Worm (Caenorhabditis elegans) whole organism, L4 larva: ENCODE measurements around the gene mbl-1.
A peak's percentile ranks its signal among the peaks of the same experiment; 100 is the strongest.

ENCODE experiments used
- F10B5.3 ChIP-seq: sonication (generic microtip); optimal IDR thresholded peaks from 2 replicates; lab custom pipeline; 2016; ENCODE audit warnings: mild to moderate bottlenecking, missing genetic modification characterization, missing compliant biosample characterization
- T20F7.1 ChIP-seq: fragments of 200-800 bp; sonication (Bioruptor generic); optimal IDR thresholded peaks from 2 replicates; lab custom pipeline; 2018; ENCODE audit warnings: mild to moderate bottlenecking, missing genetic modification characterization, missing compliant biosample characterization
- Y105C5A.15 ChIP-seq: fragments of 200-800 bp; sonication (Bioruptor generic); IDR thresholded peaks from 2 replicates; pipeline ENCODE4 v1.3.6; 2022; ENCODE audit warnings: missing genetic modification characterization, missing compliant biosample characterization
- Y75B8A.6 ChIP-seq: fragments of 200-800 bp; sonication (Bioruptor generic); IDR thresholded peaks from 2 replicates; pipeline ENCODE4 v1.3.6; 2022; ENCODE audit warnings: missing genetic modification reagents, missing genetic modification characterization, missing compliant biosample characterization
- ZK337.2 ChIP-seq: fragments of 200-800 bp; sonication (Bioruptor generic); IDR thresholded peaks from 2 replicates; pipeline ENCODE4 v1.3.6; 2022; ENCODE audit warnings: missing genetic modification reagents, missing genetic modification characterization, missing compliant biosample characterization
- aha-1 ChIP-seq: fragments of 150-350 bp; peaks from one replicate; lab custom pipeline; 2014; ENCODE audit warnings: missing biosample characterization, missing genetic modification characterization
- arid-1 ChIP-seq: fragments of 200-800 bp; sonication (Bioruptor generic); conservative IDR thresholded peaks from 2 replicates; pipeline ENCODE4 v1.3.6; 2022; ENCODE audit warnings: missing genetic modification reagents, missing genetic modification characterization, missing compliant biosample characterization
- ceh-20 ChIP-seq: fragments of 200-800 bp; sonication (Bioruptor generic); IDR thresholded peaks from 2 replicates; pipeline ENCODE4 v1.3.6; 2022; ENCODE audit warnings: missing genetic modification reagents, missing genetic modification characterization, missing compliant biosample characterization
- ceh-28 ChIP-seq: fragments of 150-350 bp; optimal IDR thresholded peaks from 2 replicates; lab custom pipeline; 2014; ENCODE audit warnings: missing biosample characterization, missing genetic modification reagents, missing genetic modification characterization
- ces-1 ChIP-seq: fragments of 150-350 bp; sonication (generic microtip); optimal IDR thresholded peaks from 4 replicates; lab custom pipeline; 2014; ENCODE audit warnings: missing biosample characterization, missing genetic modification reagents, missing genetic modification characterization
- daf-16 ChIP-seq, 3 experiments: sonication (generic microtip); optimal IDR thresholded peaks; 2 replicates each; lab custom pipeline; 2016 to 2017; ENCODE audit warnings: missing genetic modification characterization in 3 of 3, missing genetic modification reagents in 3 of 3, mild to moderate bottlenecking in 2 of 3, missing compliant biosample characterization in 2 of 3, missing biosample characterization in 1 of 3, moderate library complexity in 1 of 3
- dmd-6 ChIP-seq: fragments of 200-800 bp; sonication (Bioruptor generic); IDR thresholded peaks from 2 replicates; pipeline ENCODE4 v1.3.6; 2022; ENCODE audit warnings: missing genetic modification reagents, missing genetic modification characterization, missing compliant biosample characterization
- dmd-8 ChIP-seq: fragments of 200-800 bp; sonication (Bioruptor generic); IDR thresholded peaks from 2 replicates; pipeline ENCODE4 v1.3.6; 2022; ENCODE audit warnings: missing genetic modification characterization, missing compliant biosample characterization
- dpl-1 ChIP-seq: fragments of 150-350 bp; optimal IDR thresholded peaks from 2 replicates; lab custom pipeline; 2014; ENCODE audit warnings: missing biosample characterization, missing genetic modification reagents, missing genetic modification characterization
- dve-1 ChIP-seq: sonication (generic microtip); optimal IDR thresholded peaks from 2 replicates; lab custom pipeline; 2017; ENCODE audit warnings: antibody characterized with exemption, mild to moderate bottlenecking, missing genetic modification characterization, missing compliant biosample characterization; ENCODE audit not compliant: insufficient read depth
- fos-1 ChIP-seq: fragments of 150-350 bp; optimal IDR thresholded peaks from 2 replicates; lab custom pipeline; 2014; ENCODE audit warnings: missing biosample characterization, missing genetic modification characterization
- gei-8 ChIP-seq: fragments of 200-800 bp; sonication (Bioruptor generic); optimal IDR thresholded peaks from 2 replicates; lab custom pipeline; 2018; ENCODE audit warnings: mild to moderate bottlenecking, missing genetic modification characterization, missing compliant biosample characterization
- hmg-1.1 ChIP-seq: fragments of 200-800 bp; sonication (Bioruptor generic); IDR thresholded peaks from 2 replicates; pipeline ENCODE4 v1.3.6; 2022; ENCODE audit warnings: missing genetic modification reagents, missing genetic modification characterization, missing compliant biosample characterization
- jun-1 ChIP-seq: fragments of 150-350 bp; optimal IDR thresholded peaks from 2 replicates; lab custom pipeline; 2014; ENCODE audit warnings: missing biosample characterization, missing genetic modification reagents, missing genetic modification characterization
- lin-13 ChIP-seq: fragments of 150-350 bp; optimal IDR thresholded peaks from 2 replicates; lab custom pipeline; 2014; ENCODE audit warnings: missing biosample characterization, missing genetic modification reagents, missing genetic modification characterization
- lin-39 ChIP-seq: fragments of 150-350 bp; optimal IDR thresholded peaks from 2 replicates; lab custom pipeline; 2014; ENCODE audit warnings: missing biosample characterization, missing genetic modification reagents, missing genetic modification characterization
- lir-3 ChIP-seq: sonication (generic microtip); optimal IDR thresholded peaks from 2 replicates; lab custom pipeline; 2016; ENCODE audit warnings: mild to moderate bottlenecking, missing genetic modification characterization, missing compliant biosample characterization
- lsy-2 ChIP-seq, 2 experiments: fragments of 150-350 bp in 1 of 2; sonication (generic microtip) in 1 of 2; optimal IDR thresholded peaks; 2 replicates each; lab custom pipeline; 2014 to 2017; ENCODE audit warnings: missing biosample characterization in 2 of 2, missing genetic modification characterization in 2 of 2
- mdt-29 ChIP-seq: fragments of 200-800 bp; sonication (Bioruptor generic); IDR thresholded peaks from 2 replicates; pipeline ENCODE4 v1.3.6; 2022; ENCODE audit warnings: missing genetic modification reagents, missing genetic modification characterization, missing compliant biosample characterization
- mep-1 ChIP-seq: fragments of 150-350 bp; sonication (generic microtip); optimal IDR thresholded peaks from 3 replicates; lab custom pipeline; 2014; ENCODE audit warnings: missing biosample characterization, missing genetic modification characterization
- mxl-3 ChIP-seq: fragments of 200-800 bp; sonication (Bioruptor generic); optimal IDR thresholded peaks from 2 replicates; lab custom pipeline; 2018; ENCODE audit warnings: mild to moderate bottlenecking, missing genetic modification characterization, missing compliant biosample characterization
- nhr-11 ChIP-seq: fragments of 150-350 bp; optimal IDR thresholded peaks from 2 replicates; lab custom pipeline; 2014; ENCODE audit warnings: missing biosample characterization, missing genetic modification characterization
- nhr-237 ChIP-seq: sonication (generic microtip); optimal IDR thresholded peaks from 2 replicates; lab custom pipeline; 2017; ENCODE audit warnings: missing biosample characterization, missing genetic modification characterization
- nhr-25 ChIP-seq: sonication (generic microtip); optimal IDR thresholded peaks from 2 replicates; lab custom pipeline; 2017; ENCODE audit warnings: missing genetic modification characterization, mild to moderate bottlenecking, missing compliant biosample characterization, antibody characterized with exemption, moderate library complexity, borderline replicate concordance; ENCODE audit not compliant: insufficient read depth
- nhr-41 ChIP-seq: fragments of 200-800 bp; sonication (Bioruptor generic); IDR thresholded peaks from 2 replicates; pipeline ENCODE4 v1.3.6; 2022; ENCODE audit warnings: missing genetic modification reagents, missing genetic modification characterization, missing compliant biosample characterization
- nhr-6 ChIP-seq: fragments of 150-350 bp; optimal IDR thresholded peaks from 2 replicates; lab custom pipeline; 2014; ENCODE audit warnings: missing biosample characterization, missing genetic modification characterization
- nhr-76 ChIP-seq: fragments of 150-350 bp; optimal IDR thresholded peaks from 2 replicates; lab custom pipeline; 2014; ENCODE audit warnings: missing biosample characterization, missing genetic modification characterization
- pha-4 ChIP-seq, 2 experiments: fragments of 150-350 bp in 1 of 2; fragments of 200-800 bp in 1 of 2; sonication (Bioruptor generic) in 1 of 2; IDR thresholded peaks in 1 of 2; optimal IDR thresholded peaks in 1 of 2; 2 replicates each; pipeline versions ENCODE4 v1.3.6 to Lab custom; 2014 to 2022; ENCODE audit warnings: missing genetic modification characterization in 2 of 2, missing genetic modification reagents in 2 of 2, missing biosample characterization in 1 of 2, missing compliant biosample characterization in 1 of 2
- php-3 ChIP-seq: fragments of 200-800 bp; sonication (Bioruptor generic); IDR thresholded peaks from 2 replicates; pipeline ENCODE4 v1.3.6; 2022; ENCODE audit warnings: missing genetic modification reagents, missing genetic modification characterization, missing compliant biosample characterization
- pqm-1 ChIP-seq: sonication (generic microtip); optimal IDR thresholded peaks from 2 replicates; lab custom pipeline; 2017; ENCODE audit warnings: missing biosample characterization, missing genetic modification characterization
- saeg-2 ChIP-seq: fragments of 200-800 bp; sonication (Bioruptor generic); IDR thresholded peaks from 2 replicates; pipeline ENCODE4 v1.3.6; 2022; ENCODE audit warnings: missing genetic modification reagents, missing genetic modification characterization, missing compliant biosample characterization
- spr-1 ChIP-seq: sonication (generic microtip); optimal IDR thresholded peaks from 2 replicates; lab custom pipeline; 2016; ENCODE audit warnings: mild to moderate bottlenecking, missing genetic modification characterization, missing compliant biosample characterization
- spr-3 ChIP-seq: fragments of 200-800 bp; sonication (Bioruptor generic); optimal IDR thresholded peaks from 2 replicates; lab custom pipeline; 2018; ENCODE audit warnings: mild to moderate bottlenecking, missing genetic modification characterization, missing compliant biosample characterization
- tag-97 ChIP-seq: fragments of 200-800 bp; sonication (Bioruptor generic); IDR thresholded peaks from 2 replicates; pipeline ENCODE4 v1.3.6; 2022; ENCODE audit warnings: missing genetic modification characterization, missing compliant biosample characterization
- tra-1 ChIP-seq: fragments of 200-800 bp; sonication (Bioruptor generic); IDR thresholded peaks from 2 replicates; pipeline ENCODE4 v1.3.6; 2022; ENCODE audit warnings: missing genetic modification reagents, missing genetic modification characterization, missing compliant biosample characterization
- unc-62 ChIP-seq, 3 experiments: fragments of 150-350 bp in 1 of 3; sonication (generic microtip); optimal IDR thresholded peaks in 2 of 3; peaks in 1 of 3; 1 replicate in 1 of 3; 2 replicates in 2 of 3; lab custom pipeline; 2014 to 2017; ENCODE audit warnings: missing biosample characterization in 3 of 3, missing genetic modification characterization in 3 of 3, missing genetic modification reagents in 3 of 3, missing genotype in 1 of 3
- zag-1 ChIP-seq: fragments of 150-350 bp; optimal IDR thresholded peaks from 2 replicates; lab custom pipeline; 2014; ENCODE audit warnings: missing biosample characterization, missing genetic modification characterization
- zip-11 ChIP-seq: fragments of 200-800 bp; sonication (Bioruptor generic); IDR thresholded peaks from 2 replicates; pipeline ENCODE4 v1.3.6; 2022; ENCODE audit warnings: missing genetic modification characterization, missing compliant biosample characterization
- ztf-11 ChIP-seq: fragments of 150-350 bp; optimal IDR thresholded peaks from 2 replicates; lab custom pipeline; 2014; ENCODE audit warnings: missing biosample characterization, missing genetic modification characterization

mbl-1 gene

DNA sequence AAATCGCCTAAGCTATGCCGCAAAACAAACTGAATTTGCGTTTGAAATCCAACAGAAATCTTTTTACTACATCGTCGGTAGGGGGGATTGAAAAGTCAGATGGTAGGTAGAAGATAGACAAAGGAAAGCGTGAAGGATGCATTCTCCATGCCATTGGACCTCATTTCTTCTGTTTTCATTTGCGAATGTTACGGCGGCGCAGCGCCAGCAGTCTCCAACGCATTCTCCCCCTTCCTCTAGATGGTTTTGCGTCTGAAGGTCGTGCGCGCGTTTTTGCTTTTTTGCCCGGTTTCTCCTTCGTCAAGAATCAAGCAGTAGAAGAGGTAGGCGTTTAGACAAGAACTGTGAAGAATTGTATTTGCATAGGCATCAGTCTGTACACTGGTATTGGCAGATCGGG, 15.1 kb downstream of the mbl-1 start:
- TF ChIP-seq lir-3 = no peak
- TF ChIP-seq tag-97 (GFP tag; lab: Robert Waterston, UW) = no peak
- no peak for TF ChIP-seq saeg-2 (GFP tag; lab: Robert Waterston, UW)
- no peak for TF ChIP-seq spr-3
- TF ChIP-seq ceh-20 (GFP tag; lab: Robert Waterston, UW) = no peak
- no peak for TF ChIP-seq aha-1 (tag; lab: Kevin White, UChicago)
- no peak for TF ChIP-seq nhr-237 (tag; lab: Kevin White, UChicago)

- TF ChIP-seq pqm-1 (tag; lab: Kevin White, UChicago) (peak; percentile 17), spr-3 (no peak), zag-1 (no peak), lin-13 (GFP tag; lab: Kevin White, UChicago) (no peak), daf-16 (GFP tag; optimal IDR thresholded peaks at IDR 0.05; lab: Kevin White, UChicago) (no peak), daf-16 (tag; optimal IDR thresholded peaks at IDR 0.05; lab: Kevin White, UChicago) (peak; percentile 87), fos-1 (no peak), gei-8 (GFP tag; lab: Kevin White, UChicago) (no peak), ZK337.2 (GFP tag; lab: Robert Waterston, UW) (no peak), zip-11 (GFP tag; lab: Robert Waterston, UW) (no peak), pha-4 (GFP tag; IDR thresholded peaks at IDR 0.05; lab: Robert Waterston, UW) (no peak), pha-4 (tag; optimal IDR thresholded peaks at IDR 0.05; lab: Kevin White, UChicago) (no peak), spr-1 (tag; lab: Kevin White, UChicago) (no peak), Y105C5A.15 (GFP tag; lab: Robert Waterston, UW) (no peak), jun-1 (tag; lab: Kevin White, UChicago) (no peak), hmg-1.1 (no peak), arid-1 (no peak)
Observed at ce11 chrX:16994417-16994816, 16.0 kb downstream of the mbl-1 start.

ce11 chrX:16995149-16995885, 16.9 kb downstream of the mbl-1 start:
- peak; percentile 34 for TF ChIP-seq mxl-3 (GFP tag; lab: Kevin White, UChicago)
- TF ChIP-seq lin-39 (tag; lab: Kevin White, UChicago) = no peak
- TF ChIP-seq F10B5.3 (tag; lab: Kevin White, UChicago) = no peak
- TF ChIP-seq lsy-2 (tag; optimal IDR thresholded peaks at IDR 0.05; lab: Kevin White, UChicago) = no peak
- TF ChIP-seq ceh-28 (tag; lab: Kevin White, UChicago) = no peak
- TF ChIP-seq dmd-6 (GFP tag; lab: Robert Waterston, UW) = 0 out of 2 replicates have a peak, but pooled peaks have one; percentile 19
- no peak for TF ChIP-seq ces-1 (GFP tag; lab: Kevin White, UChicago)
- no peak for TF ChIP-seq nhr-25 (tag; lab: Kevin White, UChicago)
- TF ChIP-seq hmg-1.1 = 0 out of 2 replicates have a peak, but pooled peaks have one; percentile 16
- TF ChIP-seq unc-62 (GFP tag; optimal IDR thresholded peaks at IDR 0.05 in 1 of 2; lab: Kevin White, UChicago) = peak in 1 of 2 experiments; percentile 81
- no peak for TF ChIP-seq unc-62 (tag; optimal IDR thresholded peaks at IDR 0.05; lab: Kevin White, UChicago)
- TF ChIP-seq, all 104 proteins: peak for 4

DNA sequence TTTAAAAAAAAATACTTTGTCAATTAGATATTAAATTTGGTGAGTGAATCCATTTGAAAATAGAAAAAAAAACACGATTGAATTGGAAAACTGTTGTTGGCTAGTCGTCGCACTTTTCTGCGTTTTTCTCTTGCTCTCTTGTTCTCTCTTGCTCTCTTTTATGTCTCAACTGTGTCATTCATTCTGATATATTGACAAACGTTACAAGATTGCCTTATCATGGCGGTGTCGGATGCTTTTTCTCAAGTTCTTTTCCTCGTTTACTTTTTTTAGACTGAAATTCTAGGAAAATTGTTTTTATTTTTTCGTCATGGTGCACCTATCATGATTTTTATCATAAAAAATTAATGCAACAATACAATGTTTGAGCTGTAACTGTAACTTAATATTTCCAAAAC, 17.5 kb downstream of the mbl-1 start:
- TF ChIP-seq mep-1 (tag; lab: Kevin White, UChicago) = peak; percentile 7
- TF ChIP-seq nhr-11 (tag; lab: Kevin White, UChicago) = no peak
- TF ChIP-seq dpl-1 (GFP tag; lab: Kevin White, UChicago) = no peak
- no peak for TF ChIP-seq lin-13 (GFP tag; lab: Kevin White, UChicago)
- TF ChIP-seq pqm-1 (tag; lab: Kevin White, UChicago) = peak; percentile 55
- peak; percentile 49 for TF ChIP-seq nhr-6 (tag; lab: Kevin White, UChicago)
- peak; percentile 39; the same call in 1 of the 2 replicates for TF ChIP-seq php-3 (GFP tag; lab: Robert Waterston, UW)
- TF ChIP-seq Y75B8A.6 (GFP tag; lab: Robert Waterston, UW) = no peak
- TF ChIP-seq ztf-11 (tag; lab: Kevin White, UChicago) = no peak
- peak; percentile 40 for TF ChIP-seq dve-1 (tag; lab: Kevin White, UChicago)
- peak; percentile 72 for TF ChIP-seq dmd-6 (GFP tag; lab: Robert Waterston, UW)
- TF ChIP-seq T20F7.1 (GFP tag; lab: Kevin White, UChicago) = no peak
- TF ChIP-seq mdt-29 (GFP tag; lab: Robert Waterston, UW) = no peak
- no peak for TF ChIP-seq dmd-8 (GFP tag; lab: Robert Waterston, UW)
- TF ChIP-seq nhr-41 (GFP tag; lab: Robert Waterston, UW) = no peak
- no peak for TF ChIP-seq nhr-76
- TF ChIP-seq tra-1 (GFP tag; lab: Robert Waterston, UW) = 0 out of 2 replicates have a peak, but pooled peaks have one; percentile 11
